Worm (Caenorhabditis elegans) whole organism, L3 larva: ENCODE results near the gene ssup-72.

Experiments used
- R02D3.7 ChIP-seq: fragments of 150-350 bp; optimal IDR thresholded peaks from 2 replicates; lab custom pipeline; 2014; ENCODE audit warnings: missing biosample characterization, missing genetic modification characterization
- ama-1 ChIP-seq: fragments of 150-350 bp; optimal IDR thresholded peaks from 2 replicates; lab custom pipeline; 2018
- ceh-16 ChIP-seq: sonication (generic microtip); optimal IDR thresholded peaks from 2 replicates; lab custom pipeline; 2017; ENCODE audit warnings: missing biosample characterization, missing genetic modification characterization
- ceh-28 ChIP-seq: fragments of 150-350 bp; optimal IDR thresholded peaks from 2 replicates; lab custom pipeline; 2014; ENCODE audit warnings: missing biosample characterization, missing genetic modification reagents, missing genetic modification characterization
- ceh-9 ChIP-seq: sonication (generic microtip); optimal IDR thresholded peaks from 2 replicates; lab custom pipeline; 2018; ENCODE audit warnings: missing biosample characterization, missing genetic modification characterization
- daf-12 ChIP-seq: fragments of 150-350 bp; optimal IDR thresholded peaks from 2 replicates; lab custom pipeline; 2014; ENCODE audit warnings: missing biosample characterization, missing genetic modification reagents, missing genetic modification characterization
- egl-27 ChIP-seq: sonication (generic microtip); optimal IDR thresholded peaks from 4 replicates; lab custom pipeline; 2017; ENCODE audit warnings: missing biosample characterization, missing genetic modification reagents, missing genetic modification characterization
- egl-5 ChIP-seq: fragments of 150-350 bp; optimal IDR thresholded peaks from 2 replicates; lab custom pipeline; 2017; ENCODE audit warnings: missing biosample characterization, missing genetic modification reagents, missing genetic modification characterization, inconsistent platforms
- elt-1 ChIP-seq: fragments of 150-350 bp; optimal IDR thresholded peaks from 2 replicates; lab custom pipeline; 2014; ENCODE audit warnings: missing biosample characterization, missing genetic modification characterization
- elt-2 ChIP-seq: sonication (generic microtip); optimal IDR thresholded peaks from 2 replicates; lab custom pipeline; 2016; ENCODE audit warnings: missing genetic modification reagents, mild to moderate bottlenecking, missing genetic modification characterization, missing compliant biosample characterization
- fkh-10 ChIP-seq: sonication (generic microtip); optimal IDR thresholded peaks from 2 replicates; lab custom pipeline; 2017; ENCODE audit warnings: missing biosample characterization, missing genetic modification reagents, missing genetic modification characterization
- hmg-11 ChIP-seq: sonication (generic microtip); optimal IDR thresholded peaks from 2 replicates; lab custom pipeline; 2016; ENCODE audit warnings: missing genetic modification characterization, missing compliant biosample characterization
- jun-1 ChIP-seq: fragments of 150-350 bp; optimal IDR thresholded peaks from 2 replicates; lab custom pipeline; 2014; ENCODE audit warnings: missing biosample characterization, missing genetic modification reagents, missing genetic modification characterization
- lin-15B ChIP-seq: fragments of 150-350 bp; optimal IDR thresholded peaks from 2 replicates; lab custom pipeline; 2014; ENCODE audit warnings: missing biosample characterization, missing genetic modification characterization
- lin-39 ChIP-seq: fragments of 150-350 bp; optimal IDR thresholded peaks from 2 replicates; lab custom pipeline; 2018; ENCODE audit warnings: missing biosample characterization, missing genetic modification reagents, missing genetic modification characterization
- lsy-12 ChIP-seq: sonication (generic microtip); optimal IDR thresholded peaks from 2 replicates; lab custom pipeline; 2016; ENCODE audit warnings: mild to moderate bottlenecking, missing genetic modification characterization, missing compliant biosample characterization
- mdl-1 ChIP-seq: fragments of 150-350 bp; optimal IDR thresholded peaks from 2 replicates; lab custom pipeline; 2014; ENCODE audit warnings: missing biosample characterization, missing genetic modification characterization
- nfya-1 ChIP-seq: sonication (generic microtip); optimal IDR thresholded peaks from 2 replicates; lab custom pipeline; 2017; ENCODE audit warnings: missing genetic modification characterization, mild to moderate bottlenecking, missing compliant biosample characterization, antibody characterized with exemption, moderate library complexity; ENCODE audit not compliant: insufficient read depth
- nhr-11 ChIP-seq: fragments of 150-350 bp; optimal IDR thresholded peaks from 2 replicates; lab custom pipeline; 2014; ENCODE audit warnings: missing biosample characterization, missing genetic modification characterization
- nhr-25 ChIP-seq: sonication (generic microtip); optimal IDR thresholded peaks from 2 replicates; lab custom pipeline; 2017; ENCODE audit warnings: missing biosample characterization, missing genetic modification characterization
- nhr-28 ChIP-seq: fragments of 150-350 bp; optimal IDR thresholded peaks from 2 replicates; lab custom pipeline; 2014; ENCODE audit warnings: missing biosample characterization, missing genetic modification characterization
- nhr-43 ChIP-seq: sonication (generic microtip); optimal IDR thresholded peaks from 2 replicates; lab custom pipeline; 2016; ENCODE audit warnings: mild to moderate bottlenecking, missing genetic modification characterization, missing compliant biosample characterization; ENCODE audit not compliant: poor library complexity, severe bottlenecking
- pqm-1 ChIP-seq: fragments of 150-350 bp; optimal IDR thresholded peaks from 2 replicates; lab custom pipeline; 2017; ENCODE audit warnings: missing biosample characterization, missing genetic modification characterization, inconsistent platforms
- sea-2 ChIP-seq: fragments of 150-350 bp; sonication (generic microtip); optimal IDR thresholded peaks from 4 replicates; lab custom pipeline; 2014; ENCODE audit warnings: missing biosample characterization, missing genetic modification reagents, missing genetic modification characterization
- snpc-4 ChIP-seq: fragments of 150-350 bp; optimal IDR thresholded peaks from 2 replicates; lab custom pipeline; 2014; ENCODE audit warnings: missing biosample characterization, missing genetic modification characterization
- tbx-2 ChIP-seq: sonication (generic microtip); optimal IDR thresholded peaks from 2 replicates; lab custom pipeline; 2016; ENCODE audit warnings: mild to moderate bottlenecking, missing genetic modification characterization, missing compliant biosample characterization
- unc-62 ChIP-seq: fragments of 150-350 bp; sonication (generic microtip); optimal IDR thresholded peaks from 4 replicates; lab custom pipeline; 2014; ENCODE audit warnings: missing biosample characterization, missing genetic modification reagents, missing genetic modification characterization
- ztf-11 ChIP-seq: fragments of 150-350 bp; optimal IDR thresholded peaks from 2 replicates; lab custom pipeline; 2014; ENCODE audit warnings: missing biosample characterization, missing genetic modification characterization
- ztf-4 ChIP-seq: fragments of 150-350 bp; optimal IDR thresholded peaks from 2 replicates; lab custom pipeline; 2014; ENCODE audit warnings: missing biosample characterization, missing genetic modification characterization

The ssup-72 gene

ce11 chrII:6803024-6803423 is 26.6 kb downstream of the ssup-72 start, which contains the start of gene tab-1:
TSS of gene tab-1 (plus strand) at chrII:6803324.
- TF ChIP-seq elt-1: no peak
- no peak for TF ChIP-seq tbx-2
- TF ChIP-seq unc-62 (GFP tag; lab: Kevin White, UChicago): no peak
- TF ChIP-seq nhr-28 (tag; lab: Kevin White, UChicago): no peak

ce11 chrII:6807162-6807561 is 30.8 kb downstream of the ssup-72 start, which contains the start of gene F31E8.5:
TSS of gene F31E8.5 (minus strand) at chrII:6807262.
- TF ChIP-seq nfya-1 (tag; lab: Kevin White, UChicago): no peak
- no peak for TF ChIP-seq ztf-11 (tag; lab: Kevin White, UChicago)
- no peak for TF ChIP-seq snpc-4 (tag; lab: Kevin White, UChicago)
- TF ChIP-seq lsy-12: no peak
- no peak for TF ChIP-seq elt-2
- TF ChIP-seq lin-39 (tag; lab: Kevin White, UChicago): no peak
- no peak for TF ChIP-seq jun-1 (tag; lab: Kevin White, UChicago)
- TF ChIP-seq daf-12 (tag; lab: Kevin White, UChicago): no peak
- no peak for TF ChIP-seq nhr-11
- TF ChIP-seq hmg-11 (tag; lab: Kevin White, UChicago): no peak
- no peak for TF ChIP-seq pqm-1 (tag; lab: Kevin White, UChicago)
- TF ChIP-seq ceh-28 (tag; lab: Kevin White, UChicago): no peak
- no peak for TF ChIP-seq ztf-4 (tag; lab: Kevin White, UChicago)
- TF ChIP-seq ceh-9 (tag; lab: Kevin White, UChicago): no peak
- TF ChIP-seq ceh-16: no peak
- TF ChIP-seq R02D3.7: no peak
- no peak for TF ChIP-seq mdl-1 (tag; lab: Kevin White, UChicago)
- no peak for TF ChIP-seq unc-62 (GFP tag; lab: Kevin White, UChicago)

- TF ChIP-seq lin-39 (tag; lab: Kevin White, UChicago): peak; percentile 63
- peak; percentile 18 for TF ChIP-seq lin-15B
- TF ChIP-seq unc-62 (GFP tag; lab: Kevin White, UChicago): no peak
- TF ChIP-seq nfya-1 (tag; lab: Kevin White, UChicago): peak; percentile 64
- peak; percentile 29 for TF ChIP-seq hmg-11 (tag; lab: Kevin White, UChicago)
- TF ChIP-seq sea-2 (GFP tag; lab: Kevin White, UChicago): no peak
- peak; percentile 34 for TF ChIP-seq fkh-10
Observed at ce11 chrII:6808539-6808938, 32.1 kb downstream of the ssup-72 start.

- TF ChIP-seq nhr-25 (tag; lab: Kevin White, UChicago): no peak
- TF ChIP-seq, all 47 proteins: peak for 0
Observed at ce11 chrII:6810663-6811062, 34.3 kb downstream of the ssup-72 start, which contains the start of gene snt-1. TSS of gene snt-1 (plus strand) at chrII:6810963.

- TF ChIP-seq egl-5 (tag; lab: Kevin White, UChicago): peak; percentile 52
- TF ChIP-seq sea-2 (GFP tag; lab: Kevin White, UChicago): no peak
- TF ChIP-seq nfya-1 (tag; lab: Kevin White, UChicago): peak; percentile 34
- TF ChIP-seq lin-39 (tag; lab: Kevin White, UChicago): peak; percentile 36
- TF ChIP-seq egl-27 (tag; lab: Kevin White, UChicago): no peak
- TF ChIP-seq, all 47 proteins: peak for 3
Observed at ce11 chrII:6812514-6812913, 36.1 kb downstream of the ssup-72 start.

ce11 chrII:6816324-6816723 is 39.9 kb downstream of the ssup-72 start:
- TF ChIP-seq ama-1 (lab: Kevin White, UChicago) (no peak), nhr-25 (tag; lab: Kevin White, UChicago) (no peak), ceh-9 (tag; lab: Kevin White, UChicago) (no peak), daf-12 (tag; lab: Kevin White, UChicago) (no peak), pqm-1 (tag; lab: Kevin White, UChicago) (no peak)

ce11 chrII:6820278-6820971 is 44.0 kb downstream of the ssup-72 start:
- TF ChIP-seq ama-1 (lab: Kevin White, UChicago) (no peak), sea-2 (GFP tag; lab: Kevin White, UChicago) (no peak), nhr-43 (tag; lab: Kevin White, UChicago) (no peak), egl-5 (tag; lab: Kevin White, UChicago) (no peak), elt-2 (no peak), ceh-16 (no peak), nfya-1 (tag; lab: Kevin White, UChicago) (peak; percentile 18), lin-39 (tag; lab: Kevin White, UChicago) (peak; percentile 35), lin-15B (no peak), unc-62 (GFP tag; lab: Kevin White, UChicago) (no peak)
- TF ChIP-seq, all 47 proteins: peak for 2
